Fruit fly (Drosophila melanogaster) whole organism, embryonic: ENCODE data around the gene Gss1.
A peak's percentile ranks its signal among the peaks of the same experiment; 100 is the strongest.

Experiments used
- Adf1 ChIP-seq: fragments of 200-800 bp; sonication (Bioruptor generic); IDR thresholded peaks from 2 replicates; pipeline ENCODE4 v1.3.6; 2022; ENCODE audit warnings: missing biosample characterization, missing genetic modification characterization
- Aef1 ChIP-seq: fragments of 200-800 bp; sonication (Bioruptor generic); IDR thresholded peaks from 3 replicates; pipeline ENCODE4 v1.3.6; 2022; ENCODE audit warnings: missing biosample characterization, missing genetic modification characterization
- Antp ChIP-seq: fragments of 200-800 bp; sonication (Bioruptor generic); optimal IDR thresholded peaks from 3 replicates; lab custom pipeline; 2016; ENCODE audit warnings: missing biosample characterization, missing genetic modification characterization
- Atf6 ChIP-seq: fragments of 200-800 bp; sonication (Bioruptor generic); IDR thresholded peaks from 2 replicates; pipeline ENCODE4 v1.3.6; 2022; ENCODE audit warnings: missing biosample characterization, missing genetic modification characterization
- Bdp1 ChIP-seq: fragments of 200-800 bp; sonication (Bioruptor generic); optimal IDR thresholded peaks from 3 replicates; lab custom pipeline; 2016; ENCODE audit warnings: missing biosample characterization, missing genetic modification characterization
- CG10321 ChIP-seq: fragments of 200-800 bp; sonication (Bioruptor generic); IDR thresholded peaks from 2 replicates; pipeline ENCODE4 v1.3.6; 2022; ENCODE audit warnings: missing biosample characterization, missing genetic modification characterization
- CG11093 ChIP-seq: fragments of 200-800 bp; sonication (Bioruptor generic); IDR thresholded peaks from 3 replicates; pipeline ENCODE4 v1.3.6; 2022; ENCODE audit warnings: missing biosample characterization, missing genetic modification characterization
- CG12236 ChIP-seq: fragments of 200-800 bp; sonication (Bioruptor generic); optimal IDR thresholded peaks from 2 replicates; lab custom pipeline; 2016; ENCODE audit warnings: missing biosample characterization, missing genetic modification characterization
- CG1233 ChIP-seq: fragments of 200-800 bp; sonication (Bioruptor generic); optimal IDR thresholded peaks from 4 replicates; lab custom pipeline; 2018; ENCODE audit warnings: missing biosample characterization, mild to moderate bottlenecking, missing genetic modification characterization
- CG12744 ChIP-seq: fragments of 200-800 bp; sonication (Bioruptor generic); optimal IDR thresholded peaks from 2 replicates; lab custom pipeline; 2016; ENCODE audit warnings: missing biosample characterization, missing genetic modification characterization
- CG14014 ChIP-seq: fragments of 200-800 bp; sonication (Bioruptor generic); IDR thresholded peaks from 2 replicates; pipeline ENCODE4 v1.3.6; 2022; ENCODE audit warnings: missing biosample characterization, missing genetic modification characterization
- CG15073 ChIP-seq: fragments of 200-800 bp; sonication (Bioruptor generic); optimal IDR thresholded peaks from 2 replicates; lab custom pipeline; 2016; ENCODE audit warnings: missing biosample characterization, missing genetic modification characterization
- CG1529 ChIP-seq: fragments of 200-800 bp; sonication (Bioruptor generic); optimal IDR thresholded peaks from 3 replicates; lab custom pipeline; 2018; ENCODE audit warnings: missing biosample characterization, missing genetic modification characterization
- CG15696 ChIP-seq: fragments of 200-800 bp; sonication (Bioruptor generic); optimal IDR thresholded peaks from 2 replicates; lab custom pipeline; 2019; ENCODE audit warnings: missing biosample characterization, mild to moderate bottlenecking, missing genetic modification characterization, moderate library complexity
- CG16779 ChIP-seq: fragments of 200-800 bp; sonication (Bioruptor generic); IDR thresholded peaks from 2 replicates; pipeline ENCODE4 v1.3.6; 2022; ENCODE audit warnings: missing biosample characterization, missing genetic modification characterization
- CG17328 ChIP-seq: fragments of 200-800 bp; sonication (Bioruptor generic); IDR thresholded peaks from 2 replicates; pipeline ENCODE4 v1.3.6; 2022; ENCODE audit warnings: missing biosample characterization, missing genetic modification characterization
- CG2116 ChIP-seq: fragments of 200-800 bp; sonication (Bioruptor generic); optimal IDR thresholded peaks from 3 replicates; lab custom pipeline; 2018; ENCODE audit warnings: missing biosample characterization, mild to moderate bottlenecking, missing genetic modification characterization
- CG34376 ChIP-seq: fragments of 200-800 bp; sonication (Bioruptor generic); optimal IDR thresholded peaks from 2 replicates; lab custom pipeline; 2018; ENCODE audit warnings: missing biosample characterization, mild to moderate bottlenecking, missing genetic modification characterization
- CG3847 ChIP-seq: fragments of 200-800 bp; sonication (Bioruptor generic); IDR thresholded peaks from 2 replicates; pipeline ENCODE4 v1.3.6; 2022; ENCODE audit warnings: missing biosample characterization, missing genetic modification characterization
- CG6254 ChIP-seq: fragments of 200-800 bp; sonication (Bioruptor generic); optimal IDR thresholded peaks from 3 replicates; lab custom pipeline; 2017; ENCODE audit warnings: mild to moderate bottlenecking, missing biosample characterization, missing genetic modification reagents, missing genetic modification characterization
- CG9215 ChIP-seq: fragments of 200-800 bp; sonication (Bioruptor generic); IDR thresholded peaks from 2 replicates; pipeline ENCODE4 v1.3.6; 2022; ENCODE audit warnings: missing biosample characterization, missing genetic modification characterization
- CG9817 ChIP-seq: fragments of 200-800 bp; sonication (Bioruptor generic); optimal IDR thresholded peaks from 2 replicates; lab custom pipeline; 2018; ENCODE audit warnings: missing biosample characterization, mild to moderate bottlenecking, missing genetic modification characterization, moderate library complexity
- Dbx ChIP-seq: fragments of 200-800 bp; sonication (Bioruptor generic); IDR thresholded peaks from 3 replicates; pipeline ENCODE4 v1.3.6; 2022; ENCODE audit warnings: missing biosample characterization, missing genetic modification characterization
- Deaf1 ChIP-seq: fragments of 200-800 bp; optimal IDR thresholded peaks from 3 replicates; lab custom pipeline; 2019; ENCODE audit warnings: missing biosample characterization, mild to moderate bottlenecking, missing genetic modification characterization, moderate library complexity
- Drgx ChIP-seq: fragments of 200-800 bp; sonication (Bioruptor generic); IDR thresholded peaks from 2 replicates; pipeline ENCODE4 v1.3.6; 2022; ENCODE audit warnings: missing biosample characterization, missing genetic modification characterization
- HHEX ChIP-seq: fragments of 200-800 bp; sonication (Bioruptor generic); optimal IDR thresholded peaks from 3 replicates; lab custom pipeline; 2017; ENCODE audit warnings: missing biosample characterization, mild to moderate bottlenecking, missing genetic modification characterization, missing genetic modification reagents
- HLH3B ChIP-seq: fragments of 200-800 bp; sonication (Bioruptor generic); IDR thresholded peaks from 2 replicates; pipeline ENCODE4 v1.3.6; 2022; ENCODE audit warnings: missing biosample characterization, missing genetic modification characterization
- Med ChIP-seq: fragments of 200-800 bp; sonication (Bioruptor generic); peaks from one replicate; lab custom pipeline; 2016; ENCODE audit warnings: missing biosample characterization, missing genetic modification characterization, mild to moderate bottlenecking, inconsistent platforms, moderate library complexity
- Meics ChIP-seq: fragments of 200-800 bp; sonication (Bioruptor generic); optimal IDR thresholded peaks from 2 replicates; lab custom pipeline; 2017; ENCODE audit warnings: missing biosample characterization, mild to moderate bottlenecking, missing genetic modification characterization
- Nf-YA ChIP-seq: fragments of 200-800 bp; sonication (Bioruptor generic); IDR thresholded peaks from 2 replicates; pipeline ENCODE4 v1.3.6; 2022; ENCODE audit warnings: missing biosample characterization, missing genetic modification characterization
- Six4 ChIP-seq: fragments of 200-800 bp; sonication (Bioruptor generic); optimal IDR thresholded peaks from 2 replicates; lab custom pipeline; 2016; ENCODE audit warnings: missing biosample characterization, missing genetic modification characterization
- chif ChIP-seq, 2 experiments: fragments of 200-800 bp; sonication (Bioruptor generic); optimal IDR thresholded peaks; 3 replicates each; lab custom pipeline; 2016; ENCODE audit warnings: missing biosample characterization in 2 of 2, missing genetic modification characterization in 2 of 2
- dati ChIP-seq: fragments of 200-800 bp; sonication (Bioruptor generic); IDR thresholded peaks from 2 replicates; pipeline ENCODE4 v1.3.6; 2022; ENCODE audit warnings: missing biosample characterization, missing genetic modification characterization
- fd64A ChIP-seq: fragments of 200-800 bp; sonication (Bioruptor generic); optimal IDR thresholded peaks from 3 replicates; lab custom pipeline; 2018; ENCODE audit warnings: missing biosample characterization, mild to moderate bottlenecking, missing genetic modification characterization
- fu2 ChIP-seq: fragments of 200-800 bp; sonication (Bioruptor generic); optimal IDR thresholded peaks from 2 replicates; lab custom pipeline; 2016; ENCODE audit warnings: missing biosample characterization, missing genetic modification characterization
- gcm2 ChIP-seq: fragments of 200-800 bp; sonication (Bioruptor generic); optimal IDR thresholded peaks from 2 replicates; lab custom pipeline; 2016; ENCODE audit warnings: missing biosample characterization, missing genetic modification characterization
- grau ChIP-seq: fragments of 200-800 bp; optimal IDR thresholded peaks from 3 replicates; lab custom pipeline; 2019; ENCODE audit warnings: missing biosample characterization, mild to moderate bottlenecking, missing genetic modification characterization, moderate library complexity
- kni ChIP-seq: fragments of 200-800 bp; sonication (Bioruptor generic); optimal IDR thresholded peaks from 3 replicates; lab custom pipeline; 2017; ENCODE audit warnings: mild to moderate bottlenecking, missing biosample characterization, missing genetic modification reagents, missing genetic modification characterization
- maf-S ChIP-seq: fragments of 200-800 bp; sonication (Bioruptor generic); optimal IDR thresholded peaks from 2 replicates; lab custom pipeline; 2016; ENCODE audit warnings: missing biosample characterization, missing genetic modification characterization
- nerfin-1 ChIP-seq: fragments of 200-800 bp; sonication (Bioruptor generic); optimal IDR thresholded peaks from 3 replicates; lab custom pipeline; 2019; ENCODE audit warnings: missing biosample characterization, mild to moderate bottlenecking, missing genetic modification characterization, moderate library complexity
- nerfin-2 ChIP-seq: fragments of 200-800 bp; sonication (Bioruptor generic); IDR thresholded peaks from 2 replicates; pipeline ENCODE4 v1.3.6; 2022; ENCODE audit warnings: missing biosample characterization, missing genetic modification characterization; ENCODE audit not compliant: partially characterized antibody
- onecut ChIP-seq: fragments of 200-800 bp; sonication (Bioruptor generic); IDR thresholded peaks from 2 replicates; pipeline ENCODE4 v1.3.6; 2022; ENCODE audit warnings: missing biosample characterization, missing genetic modification characterization
- pros ChIP-seq: fragments of 200-800 bp; sonication (Bioruptor generic); optimal IDR thresholded peaks from 3 replicates; lab custom pipeline; 2019; ENCODE audit warnings: missing biosample characterization, mild to moderate bottlenecking, missing genetic modification characterization, moderate library complexity
- ranshi ChIP-seq: fragments of 200-800 bp; sonication (Bioruptor generic); IDR thresholded peaks from 2 replicates; pipeline ENCODE4 v1.3.6; 2022; ENCODE audit warnings: missing biosample characterization, missing genetic modification characterization
- row ChIP-seq: fragments of 200-800 bp; sonication (Bioruptor generic); IDR thresholded peaks from 3 replicates; pipeline ENCODE4 v1.3.6; 2022; ENCODE audit warnings: missing biosample characterization, missing genetic modification characterization
- run ChIP-seq: fragments of 200-800 bp; sonication (Bioruptor generic); optimal IDR thresholded peaks from 3 replicates; lab custom pipeline; 2018; ENCODE audit warnings: missing biosample characterization, mild to moderate bottlenecking, missing genetic modification characterization
- sd ChIP-seq: fragments of 200-800 bp; sonication (Bioruptor generic); optimal IDR thresholded peaks from 3 replicates; lab custom pipeline; 2018; ENCODE audit warnings: missing biosample characterization, mild to moderate bottlenecking, missing genetic modification characterization, moderate library complexity
- tap ChIP-seq: fragments of 200-800 bp; optimal IDR thresholded peaks from 3 replicates; lab custom pipeline; 2019; ENCODE audit warnings: missing biosample characterization, mild to moderate bottlenecking, missing genetic modification characterization, moderate library complexity
- usp ChIP-seq: fragments of >200 bp; optimal IDR thresholded peaks from 2 replicates; lab custom pipeline; 2017; ENCODE audit warnings: missing biosample characterization, missing genetic modification characterization
- vvl ChIP-seq: fragments of 200-800 bp; sonication (Bioruptor generic); IDR thresholded peaks from 2 replicates; pipeline ENCODE4 v1.3.6; 2022; ENCODE audit warnings: missing biosample characterization, missing genetic modification characterization
- wek ChIP-seq: fragments of 200-800 bp; sonication (Bioruptor generic); optimal IDR thresholded peaks from 3 replicates; lab custom pipeline; 2018; ENCODE audit warnings: missing biosample characterization, mild to moderate bottlenecking, missing genetic modification characterization, moderate library complexity

Gss1 gene

dm6 chrX:17880269-17880889 lies 9.0 kb upstream of the Gss1 start (continued):
- TF ChIP-seq Bdp1 (GFP tag; lab: Kevin White, UChicago) (peak; percentile 84), CG1233 (GFP tag; lab: Kevin White, UChicago) (peak; percentile 90), HLH3B (peak; percentile 93), CG14014 (peak; percentile 97), Aef1 (GFP tag; lab: Robert Waterston, UW) (peak; percentile 93), Nf-YA (GFP tag; lab: Robert Waterston, UW) (peak; percentile 87), wek (GFP tag; lab: Kevin White, UChicago) (peak; percentile 90), CG15696 (peak; percentile 53), kni (GFP tag; lab: Kevin White, UChicago) (peak; percentile 62), row (GFP tag; lab: Robert Waterston, UW) (peak; percentile 97), nerfin-1 (peak; percentile 84), fd64A (peak; percentile 90), usp (GFP tag; lab: Kevin White, UChicago) (no peak), CG2116 (GFP tag; lab: Kevin White, UChicago) (peak; percentile 50), CG9215 (GFP tag; lab: Robert Waterston, UW) (peak; percentile 94), Med (GFP tag; lab: Kevin White, UChicago) (peak; percentile 100), gcm2 (GFP tag; lab: Kevin White, UChicago) (peak; percentile 92), CG9817 (tag; lab: Kevin White, UChicago) (peak; percentile 98), CG10321 (peak; percentile 72), Antp (peak; percentile 96), CG34376 (GFP tag; lab: Kevin White, UChicago) (peak; percentile 82), Drgx (GFP tag; lab: Robert Waterston, UW) (peak; percentile 94), ranshi (GFP tag; lab: Robert Waterston, UW) (peak; percentile 95), tap (tag; lab: Kevin White, UChicago) (peak; percentile 90), pros (GFP tag; lab: Kevin White, UChicago) (peak; percentile 58), CG17328 (peak; percentile 95), Atf6 (GFP tag; lab: Robert Waterston, UW) (peak; percentile 96), vvl (GFP tag; lab: Robert Waterston, UW) (peak; percentile 98), dati (GFP tag; lab: Robert Waterston, UW) (peak; percentile 82), run (tag; lab: Kevin White, UChicago) (peak; percentile 89), CG12744 (GFP tag; lab: Kevin White, UChicago) (peak; percentile 88), CG12236 (GFP tag; lab: Kevin White, UChicago) (peak; percentile 88), onecut (GFP tag; lab: Robert Waterston, UW) (peak; percentile 91), Adf1 (GFP tag; lab: Robert Waterston, UW) (peak; percentile 81), CG16779 (GFP tag; lab: Robert Waterston, UW) (peak; percentile 92), CG11093 (GFP tag; lab: Robert Waterston, UW) (peak; percentile 92), maf-S (GFP tag; lab: Kevin White, UChicago) (peak; percentile 92), CG1529 (GFP tag; lab: Kevin White, UChicago) (peak; percentile 94), Six4 (GFP tag; lab: Kevin White, UChicago) (peak; percentile 84), Dbx (peak; percentile 94), sd (tag; lab: Kevin White, UChicago) (peak; percentile 99), CG6254 (peak; percentile 82), CG3847 (GFP tag; lab: Robert Waterston, UW) (peak; percentile 95), nerfin-2 (GFP tag; lab: Robert Waterston, UW) (no peak), CG15073 (GFP tag; lab: Kevin White, UChicago) (peak; percentile 69), chif (GFP tag; optimal IDR thresholded peaks at IDR 0.05; lab: Kevin White, UChicago) (peak; percentile 93), HHEX (GFP tag; lab: Kevin White, UChicago) (peak; percentile 91), fu2 (GFP tag; lab: Kevin White, UChicago) (peak; percentile 95), grau (tag; lab: Kevin White, UChicago) (peak; percentile 99), Meics (GFP tag; lab: Kevin White, UChicago) (peak; percentile 92), Deaf1 (tag; lab: Kevin White, UChicago) (peak; percentile 69)
